Worm (Caenorhabditis elegans) whole organism, L3 larva: Measurements from ENCODE around the gene F49E11.2.

Source experiments
- R02D3.7 ChIP-seq: fragments of 150-350 bp; optimal IDR thresholded peaks from 2 replicates; lab custom pipeline; 2014; ENCODE audit warnings: missing biosample characterization, missing genetic modification characterization
- ZK546.5 ChIP-seq: sonication (generic microtip); optimal IDR thresholded peaks from 2 replicates; lab custom pipeline; 2017; ENCODE audit warnings: missing biosample characterization, missing genetic modification characterization
- egl-27 ChIP-seq: sonication (generic microtip); optimal IDR thresholded peaks from 4 replicates; lab custom pipeline; 2017; ENCODE audit warnings: missing biosample characterization, missing genetic modification reagents, missing genetic modification characterization
- lsy-12 ChIP-seq: sonication (generic microtip); optimal IDR thresholded peaks from 2 replicates; lab custom pipeline; 2016; ENCODE audit warnings: mild to moderate bottlenecking, missing genetic modification characterization, missing compliant biosample characterization
- nhr-237 ChIP-seq: fragments of 150-350 bp; optimal IDR thresholded peaks from 2 replicates; lab custom pipeline; 2014; ENCODE audit warnings: missing biosample characterization, missing genetic modification characterization
- nhr-28 ChIP-seq: fragments of 150-350 bp; optimal IDR thresholded peaks from 2 replicates; lab custom pipeline; 2014; ENCODE audit warnings: missing biosample characterization, missing genetic modification characterization
- tbx-2 ChIP-seq: sonication (generic microtip); optimal IDR thresholded peaks from 2 replicates; lab custom pipeline; 2016; ENCODE audit warnings: mild to moderate bottlenecking, missing genetic modification characterization, missing compliant biosample characterization
- unc-39 ChIP-seq: sonication (generic microtip); optimal IDR thresholded peaks from 4 replicates; lab custom pipeline; 2017; ENCODE audit warnings: missing biosample characterization, missing genetic modification characterization
- ztf-11 ChIP-seq: fragments of 150-350 bp; optimal IDR thresholded peaks from 2 replicates; lab custom pipeline; 2014; ENCODE audit warnings: missing biosample characterization, missing genetic modification characterization

DNA sequence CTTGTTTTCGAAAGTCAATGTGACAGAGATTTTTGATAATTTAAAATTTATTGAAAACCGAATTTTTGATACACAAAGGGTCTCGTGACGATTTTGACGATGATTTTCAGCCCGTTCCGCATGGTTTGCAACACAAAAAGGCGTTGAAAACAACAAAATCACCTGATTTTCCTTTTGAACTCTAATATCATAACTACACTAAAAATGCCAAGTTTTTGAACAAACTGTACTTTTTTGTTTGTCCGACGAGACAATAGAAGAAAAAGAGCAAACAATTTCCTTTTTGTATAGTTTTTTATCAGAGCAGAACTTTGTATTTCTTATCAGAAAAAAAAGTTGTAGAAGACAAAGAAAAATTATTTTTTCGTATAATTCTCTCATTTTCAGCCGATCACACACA lies 6.6 kb downstream of the F49E11.2 start:
- TF ChIP-seq lsy-12 (tag; lab: Kevin White, UChicago) (no peak), unc-39 (tag; lab: Kevin White, UChicago) (no peak), nhr-237 (tag; lab: Kevin White, UChicago) (no peak), nhr-28 (no peak), tbx-2 (tag; lab: Kevin White, UChicago) (no peak), R02D3.7 (tag; lab: Kevin White, UChicago) (no peak), ztf-11 (tag; lab: Kevin White, UChicago) (no peak), egl-27 (no peak), ZK546.5 (tag; lab: Kevin White, UChicago) (no peak)
